Worm (Caenorhabditis elegans) whole organism, L3 larva: Measurements from ENCODE around the gene M04C3.5.

Experiments
- ZK546.5 ChIP-seq: sonication (generic microtip); optimal IDR thresholded peaks from 2 replicates; lab custom pipeline; 2017; ENCODE audit warnings: missing biosample characterization, missing genetic modification characterization
- ceh-82 ChIP-seq: fragments of 150-350 bp; optimal IDR thresholded peaks from 2 replicates; lab custom pipeline; 2014; ENCODE audit warnings: missing biosample characterization, missing genetic modification characterization
- pha-4 ChIP-seq: fragments of 150-350 bp; optimal IDR thresholded peaks from 2 replicates; lab custom pipeline; 2014; ENCODE audit warnings: missing biosample characterization, missing genetic modification reagents, missing genetic modification characterization

DNA sequence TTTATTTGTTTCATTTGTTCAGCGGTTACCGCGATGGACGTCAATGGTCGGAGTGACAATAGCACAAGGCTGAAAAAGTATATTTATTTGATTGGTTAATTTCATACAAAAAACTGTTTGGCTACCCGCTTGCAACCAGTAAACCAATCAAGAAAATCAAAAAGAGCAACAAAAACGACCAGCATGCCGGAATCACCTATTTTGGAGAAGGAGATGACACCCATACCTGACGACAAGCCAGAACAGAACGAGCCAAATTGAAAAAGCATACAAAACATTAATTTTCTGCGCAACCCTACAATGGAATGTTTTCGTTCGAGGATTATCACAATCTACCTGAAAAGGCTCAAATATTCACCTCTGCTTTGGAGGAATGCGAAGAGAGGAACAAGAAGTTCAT is 40.9 kb downstream of the M04C3.5 start, which contains the start of gene Y43F8B.7:
- no peak for TF ChIP-seq pha-4
- no peak for TF ChIP-seq ceh-82 (tag; lab: Kevin White, UChicago)
- no peak for TF ChIP-seq ZK546.5 (tag; lab: Kevin White, UChicago)
